Worm (Caenorhabditis elegans) whole organism, L4/young adult: ENCODE results near the gene tag-276.

ENCODE experiments used
- W03F9.2 ChIP-seq: fragments of 150-350 bp; optimal IDR thresholded peaks from 2 replicates; lab custom pipeline; 2014; ENCODE audit warnings: missing biosample characterization, missing genetic modification characterization
- dao-5 ChIP-seq: sonication (generic microtip); optimal IDR thresholded peaks from 2 replicates; lab custom pipeline; 2016; ENCODE audit warnings: missing genotype, missing genetic modification characterization, moderate library complexity, missing compliant biosample characterization
- him-1 ChIP-seq: sonication (generic microtip); optimal IDR thresholded peaks from 2 replicates; lab custom pipeline; 2016; ENCODE audit warnings: missing genotype, missing genetic modification reagents, missing genetic modification characterization, missing compliant biosample characterization

DNA sequence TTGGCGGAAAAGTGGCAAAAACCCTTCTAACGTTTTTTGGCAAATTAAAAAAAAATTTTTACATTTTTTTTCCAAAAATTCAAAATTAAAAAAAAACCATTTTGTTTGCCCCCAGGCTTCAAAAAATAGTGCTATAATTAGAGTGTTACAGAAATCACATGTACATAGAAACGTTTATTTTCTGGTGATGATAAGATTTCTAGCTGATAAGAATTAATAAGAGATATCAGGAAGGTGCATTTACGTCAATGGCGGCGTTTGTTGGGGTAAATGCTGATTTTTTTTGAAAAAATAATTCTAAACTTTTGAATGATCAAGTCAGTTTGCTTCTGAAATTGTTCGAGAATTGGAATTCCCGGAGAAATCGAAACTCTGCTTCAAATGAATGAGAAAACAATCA, 17.9 kb upstream of the tag-276 start:
- TF ChIP-seq W03F9.2 (tag; lab: Kevin White, UChicago) = no peak
- no peak for TF ChIP-seq him-1 (tag; lab: Kevin White, UChicago)
- TF ChIP-seq dao-5 (tag; lab: Kevin White, UChicago) = no peak
